Fruit fly (Drosophila melanogaster): ENCODE results near the gene CG5953.
A peak's percentile ranks its signal among the peaks of the same experiment; 100 is the strongest.

The CG5953 gene

DNA sequence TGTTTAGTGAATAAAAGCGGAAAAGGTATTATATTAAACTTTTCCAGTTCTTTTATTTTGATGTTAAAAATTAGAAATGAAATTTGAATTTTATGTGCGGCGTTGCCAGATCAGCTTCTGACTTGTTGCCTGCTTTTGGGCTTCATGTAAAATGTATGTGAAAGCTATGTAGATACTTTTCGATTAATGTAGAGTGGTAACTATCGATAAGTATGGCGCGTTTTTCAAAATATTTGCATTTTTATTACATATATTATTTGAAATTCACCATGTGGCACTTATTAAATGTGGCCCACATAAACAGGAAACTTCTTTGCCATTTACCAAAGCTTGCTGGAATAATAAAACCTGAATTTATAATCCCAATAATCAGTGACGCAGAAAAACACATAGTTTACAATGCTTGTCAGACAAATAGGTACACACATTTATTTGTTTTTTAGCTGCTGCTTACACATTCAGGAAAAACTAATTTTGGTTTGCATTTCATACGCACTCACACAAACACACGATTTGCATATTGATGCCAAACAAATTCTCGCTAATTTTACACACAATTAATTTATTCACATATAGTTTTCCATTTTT lies 24.9 kb downstream of the CG5953 start (continued):
- peak; percentile 77 for TF ChIP-seq CG13287 (GFP tag; IDR thresholded peaks at IDR 0.05; ENCODE audit: partially characterized antibody)
- no peak for TF ChIP-seq CG14441 (GFP tag; IDR thresholded peaks at IDR 0.05)
- TF ChIP-seq Scr (GFP tag; IDR thresholded peaks at IDR 0.05; ENCODE audit: partially characterized antibody) = peak; percentile 68
- TF ChIP-seq sna (GFP tag; IDR thresholded peaks at IDR 0.05; ENCODE audit: partially characterized antibody) = peak; percentile 52
- no peak for TF ChIP-seq Oli (tag; optimal IDR thresholded peaks at IDR 0.05)
- peak; percentile 9 for TF ChIP-seq Nf-YC (tag; optimal IDR thresholded peaks at IDR 0.05)
- no peak for TF ChIP-seq CG15011 (GFP tag; optimal IDR thresholded peaks at IDR 0.05)
- no peak for TF ChIP-seq CG12299 (tag; optimal IDR thresholded peaks at IDR 0.05)
- no peak for TF ChIP-seq Six4 (GFP tag; optimal IDR thresholded peaks at IDR 0.05)
- peak; percentile 65 for TF ChIP-seq CG16813 (GFP tag; IDR thresholded peaks at IDR 0.05; ENCODE audit: partially characterized antibody)
- no peak for TF ChIP-seq sr (GFP tag; IDR thresholded peaks at IDR 0.05)
- peak; percentile 66 for TF ChIP-seq bbx (GFP tag; IDR thresholded peaks at IDR 0.05; ENCODE audit: partially characterized antibody)
- TF ChIP-seq CG6791 (GFP tag; IDR thresholded peaks at IDR 0.05; ENCODE audit: partially characterized antibody) = peak; percentile 68; the same call in 2 of the 3 replicates
- peak; percentile 69 for TF ChIP-seq Med (GFP tag)
- no peak for TF ChIP-seq z (GFP tag; IDR thresholded peaks at IDR 0.05)
- no peak for TF ChIP-seq tin (GFP tag; optimal IDR thresholded peaks at IDR 0.05)
- TF ChIP-seq Ravus (GFP tag; IDR thresholded peaks at IDR 0.05) = no peak
- no peak for TF ChIP-seq HLH54F (GFP tag; optimal IDR thresholded peaks at IDR 0.05)
- no peak for TF ChIP-seq cg (GFP tag; optimal IDR thresholded peaks at IDR 0.05)
- TF ChIP-seq sim (GFP tag; IDR thresholded peaks at IDR 0.05) = no peak
- TF ChIP-seq Ets97D (GFP tag; optimal IDR thresholded peaks at IDR 0.05) = peak; percentile 10
- TF ChIP-seq vnd (GFP tag; IDR thresholded peaks at IDR 0.05; ENCODE audit: partially characterized antibody) = peak; percentile 39; the same call in 1 of the 3 replicates
- no peak for TF ChIP-seq Oaz (GFP tag; IDR thresholded peaks at IDR 0.05)
- 0 out of 2 replicates have a peak, but pooled peaks have one; percentile 16 for TF ChIP-seq gt (GFP tag; IDR thresholded peaks at IDR 0.05)
- TF ChIP-seq Fer1 (GFP tag; optimal IDR thresholded peaks at IDR 0.05) = no peak
- TF ChIP-seq CG3281 (GFP tag; optimal IDR thresholded peaks at IDR 0.05) = no peak
- no peak for TF ChIP-seq CG4328 (GFP tag; optimal IDR thresholded peaks at IDR 0.05)
- TF ChIP-seq ash1 (GFP tag; optimal IDR thresholded peaks at IDR 0.05) = no peak
- no peak for TF ChIP-seq ems (GFP tag; optimal IDR thresholded peaks at IDR 0.05)
- TF ChIP-seq CG31224 (GFP tag; IDR thresholded peaks at IDR 0.05) = no peak
- TF ChIP-seq Gug (GFP tag; IDR thresholded peaks at IDR 0.05) = no peak
- no peak for TF ChIP-seq hb (GFP tag; IDR thresholded peaks at IDR 0.05; ENCODE audit: partially characterized antibody)
- TF ChIP-seq E2f2 (GFP tag; IDR thresholded peaks at IDR 0.05) = peak; percentile 96
- TF ChIP-seq CG18476 (GFP tag; optimal IDR thresholded peaks at IDR 0.05) = no peak
- no peak for TF ChIP-seq CG31441 (GFP tag; IDR thresholded peaks at IDR 0.05)
- TF ChIP-seq CG17612 (GFP tag; IDR thresholded peaks at IDR 0.05) = no peak
- TF ChIP-seq CG6654 (GFP tag; optimal IDR thresholded peaks at IDR 0.05) = no peak
- no peak for TF ChIP-seq CG33557 (GFP tag; optimal IDR thresholded peaks at IDR 0.05)
- no peak for TF ChIP-seq CG13894 (tag; optimal IDR thresholded peaks at IDR 0.05)
- TF ChIP-seq Dref (GFP tag; IDR thresholded peaks at IDR 0.05) = peak; percentile 82
- no peak for TF ChIP-seq onecut (GFP tag; IDR thresholded peaks at IDR 0.05)
- no peak for TF ChIP-seq lov (optimal IDR thresholded peaks at IDR 0.05)
- TF ChIP-seq lov (GFP tag; IDR thresholded peaks at IDR 0.05) = no peak
- TF ChIP-seq CG17802 (tag; optimal IDR thresholded peaks at IDR 0.05) = no peak
- peak; percentile 64 for TF ChIP-seq sens (GFP tag)
- TF ChIP-seq Eip74EF (GFP tag; optimal IDR thresholded peaks at IDR 0.05) = no peak
- TF ChIP-seq fu2 (GFP tag; optimal IDR thresholded peaks at IDR 0.05) = no peak
- no peak for TF ChIP-seq CG8478 (optimal IDR thresholded peaks at IDR 0.05)
- no peak for TF ChIP-seq chm (GFP tag; IDR thresholded peaks at IDR 0.05)
- no peak for TF ChIP-seq CG7987 (GFP tag; optimal IDR thresholded peaks at IDR 0.05)
- no peak for TF ChIP-seq kni (GFP tag; optimal IDR thresholded peaks at IDR 0.05)
